Fruit fly (Drosophila melanogaster) whole organism, embryonic: ENCODE results near the gene CG13046.
A peak's percentile ranks its signal among the peaks of the same experiment; 100 is the strongest.

Experiments
- Awh ChIP-seq: fragments of 200-800 bp; sonication (Bioruptor generic); IDR thresholded peaks from 2 replicates; pipeline ENCODE4, ENCODE4 v1.3.6; 2022; ENCODE audit warnings: missing biosample characterization, missing genetic modification characterization
- Blimp-1 ChIP-seq: fragments of 200-800 bp; sonication (Bioruptor generic); optimal IDR thresholded peaks from 3 replicates; lab custom pipeline; 2018; ENCODE audit warnings: missing biosample characterization, missing genetic modification characterization, mild to moderate bottlenecking, moderate library complexity, missing genetic modification reagents
- CG12071 ChIP-seq: fragments of 200-800 bp; sonication (Bioruptor generic); optimal IDR thresholded peaks from 3 replicates; lab custom pipeline; 2018; ENCODE audit warnings: missing biosample characterization, mild to moderate bottlenecking, missing genetic modification characterization
- CG12769 ChIP-seq: fragments of 200-800 bp; sonication (Bioruptor generic); optimal IDR thresholded peaks from 2 replicates; lab custom pipeline; 2019; ENCODE audit warnings: missing biosample characterization, mild to moderate bottlenecking, missing genetic modification characterization, moderate library complexity
- CG15601 ChIP-seq: fragments of 200-800 bp; sonication (Bioruptor generic); optimal IDR thresholded peaks from 3 replicates; lab custom pipeline; 2019; ENCODE audit warnings: missing biosample characterization, mild to moderate bottlenecking, missing genetic modification characterization, moderate library complexity
- CG17829 ChIP-seq: fragments of 200-800 bp; optimal IDR thresholded peaks from 2 replicates; lab custom pipeline; 2019; ENCODE audit warnings: missing biosample characterization, mild to moderate bottlenecking, missing genetic modification characterization, moderate library complexity
- CG30403 ChIP-seq: fragments of 200-800 bp; sonication (Bioruptor generic); optimal IDR thresholded peaks from 3 replicates; lab custom pipeline; 2016; ENCODE audit warnings: missing biosample characterization, missing genetic modification characterization
- CG32532 ChIP-seq: fragments of 200-800 bp; sonication (Bioruptor generic); IDR thresholded peaks from 2 replicates; pipeline ENCODE4 v1.3.6; 2022; ENCODE audit warnings: missing biosample characterization, missing genetic modification characterization
- CG3726 ChIP-seq: fragments of 200-800 bp; sonication (Bioruptor generic); IDR thresholded peaks from 3 replicates; pipeline ENCODE4, ENCODE4 v1.3.6; 2022; ENCODE audit warnings: missing biosample characterization, missing genetic modification characterization
- CG43689 ChIP-seq: fragments of 200-800 bp; sonication (Bioruptor generic); IDR thresholded peaks from 2 replicates; pipeline ENCODE4 v1.3.6; 2022; ENCODE audit warnings: missing biosample characterization, missing genetic modification characterization
- CG6175 ChIP-seq: fragments of 200-800 bp; sonication (Bioruptor generic); IDR thresholded peaks from 3 replicates; pipeline ENCODE4 v1.3.6; 2022; ENCODE audit warnings: missing biosample characterization, missing genetic modification characterization
- CG7271 ChIP-seq: fragments of 200-800 bp; sonication (Bioruptor generic); optimal IDR thresholded peaks from 2 replicates; lab custom pipeline; 2018; ENCODE audit warnings: missing biosample characterization, mild to moderate bottlenecking, missing genetic modification characterization, moderate library complexity
- D ChIP-seq, 2 experiments: fragments of 200-800 bp in 1 of 2; fragments of >200 bp in 1 of 2; sonication (Bioruptor generic) in 1 of 2; optimal IDR thresholded peaks; 2 replicates in 1 of 2; 3 replicates in 1 of 2; lab custom pipeline; 2017; ENCODE audit warnings: mild to moderate bottlenecking in 1 of 2, missing biosample characterization in 1 of 2, missing genetic modification characterization in 1 of 2, missing genetic modification reagents in 1 of 2
- Dip3 ChIP-seq: fragments of 200-800 bp; sonication (Bioruptor generic); optimal IDR thresholded peaks from 3 replicates; lab custom pipeline; 2016; ENCODE audit warnings: missing biosample characterization, missing genetic modification characterization
- Dref ChIP-seq: fragments of 200-800 bp; sonication (Bioruptor generic); IDR thresholded peaks from 2 replicates; pipeline ENCODE4 v1.3.6; 2022; ENCODE audit warnings: missing biosample characterization, missing genetic modification characterization
- Ets65A ChIP-seq: fragments of 200-800 bp; sonication (Bioruptor generic); peaks from one replicate; lab custom pipeline; 2016; ENCODE audit warnings: missing biosample characterization, missing genetic modification characterization
- HLH3B ChIP-seq: fragments of 200-800 bp; sonication (Bioruptor generic); IDR thresholded peaks from 2 replicates; pipeline ENCODE4 v1.3.6; 2022; ENCODE audit warnings: missing biosample characterization, missing genetic modification characterization
- Hr39 ChIP-seq: fragments of >200 bp; optimal IDR thresholded peaks from 2 replicates; lab custom pipeline; 2017
- Jarid2 ChIP-seq: fragments of 200-800 bp; sonication (Bioruptor generic); optimal IDR thresholded peaks from 3 replicates; lab custom pipeline; 2017; ENCODE audit warnings: mild to moderate bottlenecking, missing biosample characterization, missing genetic modification reagents, missing genetic modification characterization
- Med ChIP-seq: fragments of 200-800 bp; sonication (Bioruptor generic); peaks from one replicate; lab custom pipeline; 2016; ENCODE audit warnings: missing biosample characterization, missing genetic modification characterization, mild to moderate bottlenecking, inconsistent platforms, moderate library complexity
- Poxn ChIP-seq: fragments of 200-800 bp; sonication (Bioruptor generic); IDR thresholded peaks from 2 replicates; pipeline ENCODE4 v1.3.6; 2022; ENCODE audit warnings: missing biosample characterization, missing genetic modification characterization
- Sry-β ChIP-seq: fragments of 200-800 bp; sonication (Bioruptor generic); optimal IDR thresholded peaks from 2 replicates; lab custom pipeline; 2018; ENCODE audit warnings: missing biosample characterization, mild to moderate bottlenecking, missing genetic modification characterization, moderate library complexity
- Taf1 ChIP-seq: fragments of 200-800 bp; sonication (Bioruptor generic); IDR thresholded peaks from 2 replicates; pipeline ENCODE4 v1.3.6; 2022; ENCODE audit warnings: missing biosample characterization, missing genetic modification characterization
- Trl ChIP-seq, 3 experiments: fragments of >200 bp in 2 of 3; fragments of 200-800 bp in 1 of 3; sonication (Bioruptor generic) in 1 of 3; optimal IDR thresholded peaks; 2 replicates in 1 of 3; 3 replicates in 2 of 3; lab custom pipeline; 2016 to 2017; ENCODE audit warnings: missing biosample characterization in 1 of 3, missing genetic modification characterization in 1 of 3
- chinmo ChIP-seq: fragments of 200-800 bp; sonication (Bioruptor generic); IDR thresholded peaks from 4 replicates; pipeline ENCODE4 v1.3.6; 2022; ENCODE audit warnings: missing biosample characterization, missing genetic modification characterization; ENCODE audit not compliant: partially characterized antibody
- corto ChIP-seq: fragments of 200-800 bp; sonication (Bioruptor generic); optimal IDR thresholded peaks from 2 replicates; lab custom pipeline; 2016; ENCODE audit warnings: missing biosample characterization, mild to moderate bottlenecking, missing genetic modification characterization, moderate library complexity
- fru ChIP-seq: fragments of >200 bp; optimal IDR thresholded peaks from 2 replicates; lab custom pipeline; 2017
- ftz-f1 ChIP-seq: fragments of 200-800 bp; sonication (Bioruptor generic); optimal IDR thresholded peaks from 2 replicates; lab custom pipeline; 2016; ENCODE audit warnings: missing biosample characterization, missing genetic modification characterization
- klu ChIP-seq: fragments of 200-800 bp; sonication (Bioruptor generic); IDR thresholded peaks from 2 replicates; pipeline ENCODE4 v1.3.6; 2022; ENCODE audit warnings: missing biosample characterization, missing genetic modification characterization
- lilli ChIP-seq: fragments of 200-800 bp; sonication (Bioruptor generic); optimal IDR thresholded peaks from 3 replicates; lab custom pipeline; 2016; ENCODE audit warnings: missing biosample characterization, missing genetic modification characterization
- oc ChIP-seq: fragments of 200-800 bp; sonication (Bioruptor generic); optimal IDR thresholded peaks from 2 replicates; lab custom pipeline; 2018; ENCODE audit warnings: missing biosample characterization, mild to moderate bottlenecking, missing genetic modification characterization, moderate library complexity
- onecut ChIP-seq: fragments of 200-800 bp; sonication (Bioruptor generic); IDR thresholded peaks from 2 replicates; pipeline ENCODE4 v1.3.6; 2022; ENCODE audit warnings: missing biosample characterization, missing genetic modification characterization
- pho ChIP-seq: fragments of 200-800 bp; sonication (Bioruptor generic); optimal IDR thresholded peaks from 2 replicates; lab custom pipeline; 2016; ENCODE audit warnings: missing biosample characterization, missing genetic modification characterization
- pros ChIP-seq: fragments of 200-800 bp; sonication (Bioruptor generic); optimal IDR thresholded peaks from 3 replicates; lab custom pipeline; 2019; ENCODE audit warnings: missing biosample characterization, mild to moderate bottlenecking, missing genetic modification characterization, moderate library complexity
- pzg ChIP-seq: fragments of 200-800 bp; sonication (Bioruptor generic); optimal IDR thresholded peaks from 3 replicates; lab custom pipeline; 2018; ENCODE audit warnings: missing biosample characterization, mild to moderate bottlenecking, missing genetic modification characterization, moderate library complexity
- schlank ChIP-seq: fragments of 200-800 bp; sonication (Bioruptor generic); optimal IDR thresholded peaks from 2 replicates; lab custom pipeline; 2018; ENCODE audit warnings: missing biosample characterization, mild to moderate bottlenecking, missing genetic modification characterization
- sd ChIP-seq: fragments of 200-800 bp; sonication (Bioruptor generic); optimal IDR thresholded peaks from 3 replicates; lab custom pipeline; 2018; ENCODE audit warnings: missing biosample characterization, mild to moderate bottlenecking, missing genetic modification characterization, moderate library complexity
- seq ChIP-seq: fragments of 200-800 bp; sonication (Bioruptor generic); IDR thresholded peaks from 2 replicates; pipeline ENCODE4 v1.3.6; 2022; ENCODE audit warnings: missing biosample characterization, missing genetic modification characterization
- sug ChIP-seq: fragments of 200-800 bp; optimal IDR thresholded peaks from 2 replicates; lab custom pipeline; 2019; ENCODE audit warnings: missing biosample characterization, mild to moderate bottlenecking, missing genetic modification characterization, moderate library complexity
- vvl ChIP-seq: fragments of 200-800 bp; sonication (Bioruptor generic); IDR thresholded peaks from 2 replicates; pipeline ENCODE4 v1.3.6; 2022; ENCODE audit warnings: missing biosample characterization, missing genetic modification characterization

The CG13046 gene

dm6 chr3L:16288322-16288721, at the start of gene CG13046:
CG13046 (minus strand) TSS chr3L:16288422.
- no peak for TF ChIP-seq CG12071 (GFP tag; lab: Kevin White, UChicago)
- no peak for TF ChIP-seq pho (GFP tag; lab: Kevin White, UChicago)
- no peak for TF ChIP-seq corto (GFP tag; lab: Kevin White, UChicago)
- TF ChIP-seq Sry-β (GFP tag; lab: Kevin White, UChicago): no peak
- no peak for TF ChIP-seq klu (GFP tag; lab: Robert Waterston, UW)
- no peak for TF ChIP-seq CG3726
- TF ChIP-seq Jarid2: no peak
- TF ChIP-seq HLH3B (GFP tag; lab: Robert Waterston, UW): no peak
- TF ChIP-seq CG7271 (tag; lab: Kevin White, UChicago): no peak
- TF ChIP-seq Dip3 (GFP tag; lab: Kevin White, UChicago): no peak
- TF ChIP-seq fru (lab: Kevin White, UChicago): no peak
- TF ChIP-seq lilli (GFP tag; lab: Kevin White, UChicago): no peak
- TF ChIP-seq Hr39: no peak
- 0 out of 4 replicates have a peak, but pooled peaks have one; percentile 18 for TF ChIP-seq chinmo (GFP tag; lab: Robert Waterston, UW)
- TF ChIP-seq Trl (optimal IDR thresholded peaks at IDR 0.05; lab: Kevin White, UChicago): peak; percentile 8 to 42
- TF ChIP-seq Trl (GFP tag; optimal IDR thresholded peaks at IDR 0.05; lab: Kevin White, UChicago): no peak
- TF ChIP-seq sug (tag; lab: Kevin White, UChicago): no peak
- no peak for TF ChIP-seq Dref (GFP tag; lab: Robert Waterston, UW)

dm6 chr3L:16337739-16338138, 49.5 kb upstream of the CG13046 start:
- TF ChIP-seq D (optimal IDR thresholded peaks at IDR 0.05; lab: Kevin White, UChicago) (no peak), D (GFP tag; optimal IDR thresholded peaks at IDR 0.05; lab: Kevin White, UChicago) (no peak), pzg (GFP tag; lab: Kevin White, UChicago) (no peak), CG32532 (GFP tag; lab: Robert Waterston, UW) (0 out of 2 replicates have a peak, but pooled peaks have one; percentile 10), CG43689 (GFP tag; lab: Robert Waterston, UW) (0 out of 2 replicates have a peak, but pooled peaks have one; percentile 10), Poxn (GFP tag; lab: Robert Waterston, UW) (no peak), CG15601 (tag; lab: Kevin White, UChicago) (no peak), vvl (peak; percentile 83), chinmo (GFP tag; lab: Robert Waterston, UW) (peak; percentile 71; the same call in 1 of the 4 replicates), pros (peak; percentile 62), oc (tag; lab: Kevin White, UChicago) (peak; percentile 47), CG17829 (tag; lab: Kevin White, UChicago) (no peak), Blimp-1 (GFP tag; lab: Kevin White, UChicago) (peak; percentile 63), Ets65A (GFP tag; lab: Kevin White, UChicago) (peak; percentile 2), Awh (GFP tag; lab: Robert Waterston, UW) (peak; percentile 47), CG12769 (tag; lab: Kevin White, UChicago) (peak; percentile 68), CG6175 (GFP tag; lab: Robert Waterston, UW) (0 out of 3 replicates have a peak, but pooled peaks have one; percentile 25), ftz-f1 (GFP tag; lab: Kevin White, UChicago) (peak; percentile 48), CG30403 (GFP tag; lab: Kevin White, UChicago) (no peak), Taf1 (no peak), onecut (GFP tag; lab: Robert Waterston, UW) (peak; percentile 61), schlank (tag; lab: Kevin White, UChicago) (no peak), seq (GFP tag; lab: Robert Waterston, UW) (no peak), Med (GFP tag; lab: Kevin White, UChicago) (peak; percentile 20), sd (peak; percentile 66)
- TF ChIP-seq, all 482 proteins: peak for 15
